Fruit fly (Drosophila melanogaster) whole organism, embryonic: ENCODE measurements around the gene CG15282.

Source experiments
- Ada2b ChIP-seq: fragments of 200-800 bp; sonication (Bioruptor generic); IDR thresholded peaks from 2 replicates; pipeline ENCODE4 v1.3.6; 2022; ENCODE audit warnings: missing biosample characterization, missing genetic modification characterization
- Awh ChIP-seq: fragments of 200-800 bp; sonication (Bioruptor generic); IDR thresholded peaks from 2 replicates; pipeline ENCODE4, ENCODE4 v1.3.6; 2022; ENCODE audit warnings: missing biosample characterization, missing genetic modification characterization
- CG10209 ChIP-seq: fragments of 200-800 bp; sonication (Bioruptor generic); optimal IDR thresholded peaks from 3 replicates; lab custom pipeline; 2017; ENCODE audit warnings: missing biosample characterization, mild to moderate bottlenecking, missing genetic modification characterization, missing genetic modification reagents
- CG10267 ChIP-seq: fragments of 200-800 bp; sonication (Bioruptor generic); optimal IDR thresholded peaks from 2 replicates; lab custom pipeline; 2018; ENCODE audit warnings: missing biosample characterization, mild to moderate bottlenecking, missing genetic modification characterization, moderate library complexity
- CG10462 ChIP-seq: fragments of 200-800 bp; sonication (Bioruptor generic); optimal IDR thresholded peaks from 2 replicates; lab custom pipeline; 2016; ENCODE audit warnings: missing biosample characterization, missing genetic modification characterization
- CG12155 ChIP-seq: fragments of 200-800 bp; sonication (Bioruptor generic); optimal IDR thresholded peaks from 3 replicates; lab custom pipeline; 2016; ENCODE audit warnings: missing biosample characterization, missing genetic modification characterization
- CG12391 ChIP-seq: fragments of 200-800 bp; sonication (Bioruptor generic); optimal IDR thresholded peaks from 3 replicates; lab custom pipeline; 2018; ENCODE audit warnings: missing biosample characterization, mild to moderate bottlenecking, missing genetic modification characterization, moderate library complexity
- CG14441 ChIP-seq: fragments of 200-800 bp; sonication (Bioruptor generic); IDR thresholded peaks from 2 replicates; pipeline ENCODE4 v1.3.6; 2022; ENCODE audit warnings: missing biosample characterization, missing genetic modification characterization
- CG17912 ChIP-seq: fragments of 200-800 bp; sonication (Bioruptor generic); optimal IDR thresholded peaks from 2 replicates; lab custom pipeline; 2018; ENCODE audit warnings: missing biosample characterization, mild to moderate bottlenecking, missing genetic modification characterization
- CG1792 ChIP-seq: fragments of 200-800 bp; sonication (Bioruptor generic); optimal IDR thresholded peaks from 2 replicates; lab custom pipeline; 2016; ENCODE audit warnings: missing biosample characterization, missing genetic modification characterization
- CG34376 ChIP-seq: fragments of 200-800 bp; sonication (Bioruptor generic); optimal IDR thresholded peaks from 2 replicates; lab custom pipeline; 2018; ENCODE audit warnings: missing biosample characterization, mild to moderate bottlenecking, missing genetic modification characterization
- CG4282 ChIP-seq: fragments of 200-800 bp; sonication (Bioruptor generic); optimal IDR thresholded peaks from 2 replicates; lab custom pipeline; 2016; ENCODE audit warnings: missing biosample characterization, missing genetic modification characterization
- CG4360 ChIP-seq: fragments of 200-800 bp; sonication (Bioruptor generic); IDR thresholded peaks from 2 replicates; pipeline ENCODE4 v1.3.6; 2022; ENCODE audit warnings: missing biosample characterization, missing genetic modification characterization
- CG6854 ChIP-seq: fragments of 200-800 bp; sonication (Bioruptor generic); optimal IDR thresholded peaks from 3 replicates; lab custom pipeline; 2017; ENCODE audit warnings: missing biosample characterization, mild to moderate bottlenecking, missing genetic modification characterization
- Dip3 ChIP-seq: fragments of 200-800 bp; sonication (Bioruptor generic); optimal IDR thresholded peaks from 3 replicates; lab custom pipeline; 2016; ENCODE audit warnings: missing biosample characterization, missing genetic modification characterization
- Doc3 ChIP-seq: fragments of 200-800 bp; sonication (Bioruptor generic); IDR thresholded peaks from 3 replicates; pipeline ENCODE4 v1.3.6; 2022; ENCODE audit warnings: missing biosample characterization, missing genetic modification characterization; ENCODE audit not compliant: partially characterized antibody
- Eip74EF ChIP-seq, 2 experiments: fragments of 200-800 bp in 1 of 2; fragments of >200 bp in 1 of 2; sonication (Bioruptor generic) in 1 of 2; optimal IDR thresholded peaks; 2 replicates each; lab custom pipeline; 2017 to 2019; ENCODE audit warnings: missing biosample characterization in 2 of 2, missing genetic modification characterization in 2 of 2, mild to moderate bottlenecking in 1 of 2, moderate library complexity in 1 of 2
- Fer3 ChIP-seq: fragments of 200-800 bp; sonication (Bioruptor generic); optimal IDR thresholded peaks from 2 replicates; lab custom pipeline; 2018; ENCODE audit warnings: missing biosample characterization, mild to moderate bottlenecking, missing genetic modification characterization, moderate library complexity
- HLHmδ ChIP-seq: fragments of 200-800 bp; sonication (Bioruptor generic); optimal IDR thresholded peaks from 2 replicates; lab custom pipeline; 2018; ENCODE audit warnings: missing biosample characterization, mild to moderate bottlenecking, missing genetic modification characterization, moderate library complexity
- Meics ChIP-seq: fragments of 200-800 bp; sonication (Bioruptor generic); optimal IDR thresholded peaks from 2 replicates; lab custom pipeline; 2017; ENCODE audit warnings: missing biosample characterization, mild to moderate bottlenecking, missing genetic modification characterization
- NK7.1 ChIP-seq: fragments of 200-800 bp; sonication (Bioruptor generic); optimal IDR thresholded peaks from 3 replicates; lab custom pipeline; 2016; ENCODE audit warnings: missing biosample characterization, missing genetic modification characterization
- Neu2 ChIP-seq: fragments of 200-800 bp; sonication (Bioruptor generic); optimal IDR thresholded peaks from 3 replicates; lab custom pipeline; 2016; ENCODE audit warnings: missing biosample characterization, missing genetic modification characterization, borderline replicate concordance
- Nf-YB ChIP-seq: fragments of 200-800 bp; sonication (Bioruptor generic); optimal IDR thresholded peaks from 3 replicates; lab custom pipeline; 2019; ENCODE audit warnings: missing biosample characterization, mild to moderate bottlenecking, missing genetic modification characterization, moderate library complexity
- Oli ChIP-seq: fragments of 200-800 bp; sonication (Bioruptor generic); optimal IDR thresholded peaks from 2 replicates; lab custom pipeline; 2018; ENCODE audit warnings: missing biosample characterization, mild to moderate bottlenecking, missing genetic modification characterization, moderate library complexity
- PHDP ChIP-seq: fragments of 200-800 bp; sonication (Bioruptor generic); optimal IDR thresholded peaks from 3 replicates; lab custom pipeline; 2018; ENCODE audit warnings: missing biosample characterization, mild to moderate bottlenecking, missing genetic modification characterization, moderate library complexity
- Ptx1 ChIP-seq: fragments of 200-800 bp; sonication (Bioruptor generic); IDR thresholded peaks from 2 replicates; pipeline ENCODE4 v1.3.6; 2022; ENCODE audit warnings: missing biosample characterization, missing genetic modification characterization
- Rfx ChIP-seq: fragments of 200-800 bp; sonication (Bioruptor generic); IDR thresholded peaks from 2 replicates; pipeline ENCODE4 v1.3.6; 2022; ENCODE audit warnings: missing biosample characterization, missing genetic modification characterization
- Sry-β ChIP-seq: fragments of 200-800 bp; sonication (Bioruptor generic); optimal IDR thresholded peaks from 2 replicates; lab custom pipeline; 2018; ENCODE audit warnings: missing biosample characterization, mild to moderate bottlenecking, missing genetic modification characterization, moderate library complexity
- bowl ChIP-seq: fragments of 200-800 bp; sonication (Bioruptor generic); IDR thresholded peaks from 2 replicates; pipeline ENCODE4 v1.3.6; 2022; ENCODE audit warnings: missing biosample characterization, missing genetic modification characterization
- bsh ChIP-seq, 2 experiments: fragments of 200-800 bp; sonication (Bioruptor generic); optimal IDR thresholded peaks; 2 replicates each; lab custom pipeline; 2017 to 2018; ENCODE audit warnings: mild to moderate bottlenecking in 2 of 2, missing biosample characterization in 2 of 2, missing genetic modification characterization in 2 of 2, moderate library complexity in 1 of 2
- dati ChIP-seq: fragments of 200-800 bp; sonication (Bioruptor generic); IDR thresholded peaks from 2 replicates; pipeline ENCODE4 v1.3.6; 2022; ENCODE audit warnings: missing biosample characterization, missing genetic modification characterization
- exex ChIP-seq: fragments of 200-800 bp; sonication (Bioruptor generic); optimal IDR thresholded peaks from 4 replicates; lab custom pipeline; 2018; ENCODE audit warnings: missing biosample characterization, mild to moderate bottlenecking, missing genetic modification characterization, moderate library complexity
- fd64A ChIP-seq: fragments of 200-800 bp; sonication (Bioruptor generic); optimal IDR thresholded peaks from 3 replicates; lab custom pipeline; 2018; ENCODE audit warnings: missing biosample characterization, mild to moderate bottlenecking, missing genetic modification characterization
- gem ChIP-seq: fragments of 200-800 bp; sonication (Bioruptor generic); optimal IDR thresholded peaks from 2 replicates; lab custom pipeline; 2019; ENCODE audit warnings: missing biosample characterization, mild to moderate bottlenecking, missing genetic modification characterization, moderate library complexity
- grau ChIP-seq: fragments of 200-800 bp; optimal IDR thresholded peaks from 3 replicates; lab custom pipeline; 2019; ENCODE audit warnings: missing biosample characterization, mild to moderate bottlenecking, missing genetic modification characterization, moderate library complexity
- grn ChIP-seq: fragments of 200-800 bp; sonication (Bioruptor generic); optimal IDR thresholded peaks from 3 replicates; lab custom pipeline; 2017; ENCODE audit warnings: missing biosample characterization, missing genetic modification characterization
- jigr1 ChIP-seq: fragments of 200-800 bp; sonication (Bioruptor generic); IDR thresholded peaks from 3 replicates; pipeline ENCODE4 v1.3.6; 2022; ENCODE audit warnings: missing biosample characterization, missing genetic modification characterization
- nerfin-1 ChIP-seq: fragments of 200-800 bp; sonication (Bioruptor generic); optimal IDR thresholded peaks from 3 replicates; lab custom pipeline; 2019; ENCODE audit warnings: missing biosample characterization, mild to moderate bottlenecking, missing genetic modification characterization, moderate library complexity
- nerfin-2 ChIP-seq: fragments of 200-800 bp; sonication (Bioruptor generic); IDR thresholded peaks from 2 replicates; pipeline ENCODE4 v1.3.6; 2022; ENCODE audit warnings: missing biosample characterization, missing genetic modification characterization; ENCODE audit not compliant: partially characterized antibody
- otp ChIP-seq: fragments of 200-800 bp; sonication (Bioruptor generic); IDR thresholded peaks from 3 replicates; pipeline ENCODE4, ENCODE4 v1.3.6; 2022; ENCODE audit warnings: missing biosample characterization, missing genetic modification characterization
- peb ChIP-seq: fragments of 200-800 bp; sonication (Bioruptor generic); IDR thresholded peaks from 2 replicates; pipeline ENCODE4 v1.3.6; 2022; ENCODE audit warnings: missing biosample characterization, missing genetic modification characterization
- pzg ChIP-seq: fragments of 200-800 bp; sonication (Bioruptor generic); optimal IDR thresholded peaks from 3 replicates; lab custom pipeline; 2018; ENCODE audit warnings: missing biosample characterization, mild to moderate bottlenecking, missing genetic modification characterization, moderate library complexity
- scrt ChIP-seq: fragments of 200-800 bp; sonication (Bioruptor generic); optimal IDR thresholded peaks from 2 replicates; lab custom pipeline; 2018; ENCODE audit warnings: missing biosample characterization, mild to moderate bottlenecking, missing genetic modification characterization, moderate library complexity
- slbo ChIP-seq: fragments of 200-800 bp; sonication (Bioruptor generic); IDR thresholded peaks from 2 replicates; pipeline ENCODE4 v1.3.6; 2022; ENCODE audit warnings: missing biosample characterization, missing genetic modification characterization
- sqz ChIP-seq: fragments of 200-800 bp; sonication (Bioruptor generic); optimal IDR thresholded peaks from 3 replicates; lab custom pipeline; 2018; ENCODE audit warnings: missing biosample characterization, mild to moderate bottlenecking, missing genetic modification characterization
- sug ChIP-seq: fragments of 200-800 bp; optimal IDR thresholded peaks from 2 replicates; lab custom pipeline; 2019; ENCODE audit warnings: missing biosample characterization, mild to moderate bottlenecking, missing genetic modification characterization, moderate library complexity
- tgo ChIP-seq: fragments of 200-800 bp; sonication (Bioruptor generic); IDR thresholded peaks from 3 replicates; pipeline ENCODE4 v1.3.6; 2022; ENCODE audit warnings: missing biosample characterization, missing genetic modification characterization
- unc-4 ChIP-seq: fragments of 200-800 bp; sonication (Bioruptor generic); IDR thresholded peaks from 2 replicates; pipeline ENCODE4 v1.3.6; 2022; ENCODE audit warnings: missing biosample characterization, missing genetic modification characterization; ENCODE audit not compliant: partially characterized antibody
- usp ChIP-seq: fragments of >200 bp; optimal IDR thresholded peaks from 2 replicates; lab custom pipeline; 2017; ENCODE audit warnings: missing biosample characterization, missing genetic modification characterization
- zf30C ChIP-seq: fragments of 200-800 bp; sonication (Bioruptor generic); optimal IDR thresholded peaks from 3 replicates; lab custom pipeline; 2018; ENCODE audit warnings: missing biosample characterization, mild to moderate bottlenecking, missing genetic modification characterization

Gene CG15282

DNA sequence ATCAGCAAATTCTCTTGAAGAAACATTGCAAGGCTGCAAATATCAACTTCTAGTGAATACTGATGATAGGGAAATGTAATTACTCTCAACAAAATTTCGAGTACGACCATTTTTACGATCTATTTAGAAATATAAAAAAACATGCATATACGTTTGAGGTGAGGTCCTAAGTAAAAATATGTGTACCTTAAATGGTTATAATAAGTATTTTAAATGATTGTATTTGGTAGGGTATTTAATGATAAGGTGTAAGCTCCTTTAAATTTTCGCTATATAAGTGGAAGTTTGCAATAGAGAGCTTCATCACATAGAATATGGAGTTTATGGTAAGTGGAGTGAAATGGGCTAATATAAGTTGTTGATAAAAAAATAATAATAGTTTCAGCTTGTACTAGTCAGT, 31.9 kb downstream of the CG15282 start, which contains the start of gene CG42681:
TSS of gene CG42681 (plus strand) at position 301 of the 400 bp plus-strand sequence.
- TF ChIP-seq Doc3 (no peak), CG4360 (GFP tag; lab: Robert Waterston, UW) (no peak), usp (GFP tag; lab: Kevin White, UChicago) (no peak), NK7.1 (GFP tag; lab: Kevin White, UChicago) (no peak), unc-4 (no peak), Eip74EF (GFP tag; optimal IDR thresholded peaks at IDR 0.05; lab: Kevin White, UChicago) (no peak), nerfin-2 (GFP tag; lab: Robert Waterston, UW) (no peak), sqz (GFP tag; lab: Kevin White, UChicago) (no peak), CG4282 (GFP tag; lab: Kevin White, UChicago) (no peak), nerfin-1 (tag; lab: Kevin White, UChicago) (no peak), CG17912 (GFP tag; lab: Kevin White, UChicago) (no peak), HLHmδ (GFP tag; lab: Kevin White, UChicago) (no peak), CG6854 (GFP tag; lab: Kevin White, UChicago) (no peak)

DNA sequence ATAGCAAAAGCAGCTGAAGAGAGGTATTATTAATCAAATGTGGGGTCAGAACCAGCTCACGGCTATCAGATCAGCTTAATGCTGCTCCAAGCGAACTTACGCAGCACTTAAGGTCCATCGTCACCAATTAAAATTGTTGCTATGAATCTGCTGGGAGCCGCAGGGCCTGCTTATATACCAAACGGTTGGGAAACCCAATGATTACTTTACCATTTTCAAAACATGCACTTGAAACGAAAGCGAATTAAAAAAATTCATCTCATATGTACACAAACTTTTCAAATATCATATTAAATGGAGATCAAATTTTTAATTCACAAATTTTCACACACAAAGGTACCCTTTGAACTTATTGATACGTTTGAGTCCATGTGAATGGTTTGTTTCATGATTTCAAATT, 32.8 kb downstream of the CG15282 start, which contains the start of gene CG42587:
TSS of gene CG42587 (minus strand) at position 143 of the 400 bp plus-strand sequence.
- TF ChIP-seq Ada2b (GFP tag; lab: Robert Waterston, UW) (no peak), scrt (GFP tag; lab: Kevin White, UChicago) (no peak), PHDP (tag; lab: Kevin White, UChicago) (no peak), bowl (GFP tag; lab: Robert Waterston, UW) (no peak), Sry-β (GFP tag; lab: Kevin White, UChicago) (no peak), pzg (GFP tag; lab: Kevin White, UChicago) (no peak), Meics (GFP tag; lab: Kevin White, UChicago) (peak; percentile 6), jigr1 (GFP tag; lab: Robert Waterston, UW) (no peak), grau (tag; lab: Kevin White, UChicago) (no peak), CG14441 (GFP tag; lab: Robert Waterston, UW) (0 out of 2 replicates have a peak, but pooled peaks have one; percentile 36), sug (tag; lab: Kevin White, UChicago) (peak; percentile 50), CG12155 (GFP tag; lab: Kevin White, UChicago) (no peak), otp (no peak), CG34376 (GFP tag; lab: Kevin White, UChicago) (peak; percentile 63), fd64A (GFP tag; lab: Kevin White, UChicago) (no peak), Oli (peak; percentile 4), Rfx (peak; percentile 22; the same call in 1 of the 2 replicates), peb (no peak), CG10267 (tag; lab: Kevin White, UChicago) (no peak), CG12391 (tag; lab: Kevin White, UChicago) (no peak), tgo (GFP tag; lab: Robert Waterston, UW) (peak; percentile 31; the same call in 2 of the 3 replicates), CG10209 (no peak), exex (tag; lab: Kevin White, UChicago) (no peak), gem (peak; percentile 23), slbo (GFP tag; lab: Robert Waterston, UW) (no peak), Nf-YB (GFP tag; lab: Kevin White, UChicago) (no peak), Dip3 (no peak), Neu2 (GFP tag; lab: Kevin White, UChicago) (no peak), zf30C (GFP tag; lab: Kevin White, UChicago) (no peak), CG1792 (GFP tag; lab: Kevin White, UChicago) (no peak), grn (GFP tag; lab: Kevin White, UChicago) (no peak), Ptx1 (GFP tag; lab: Robert Waterston, UW) (0 out of 2 replicates have a peak, but pooled peaks have one; percentile 16), Awh (GFP tag; lab: Robert Waterston, UW) (no peak), Fer3 (tag; lab: Kevin White, UChicago) (no peak), bsh (GFP tag; optimal IDR thresholded peaks at IDR 0.05; lab: Kevin White, UChicago) (no peak), dati (no peak), CG10462 (GFP tag; lab: Kevin White, UChicago) (no peak)
